Worm (Caenorhabditis elegans) whole organism, early embryonic: Measurements from ENCODE around the gene srz-62.

Experiments
- B0310.2 ChIP-seq: sonication (generic microtip); optimal IDR thresholded peaks from 2 replicates; lab custom pipeline; 2016; ENCODE audit warnings: mild to moderate bottlenecking, missing genetic modification characterization, missing compliant biosample characterization
- aly-1 ChIP-seq: sonication (generic microtip); optimal IDR thresholded peaks from 2 replicates; lab custom pipeline; 2016; ENCODE audit warnings: missing genetic modification characterization, missing compliant biosample characterization
- ama-1 ChIP-seq: fragments of 150-350 bp; optimal IDR thresholded peaks from 2 replicates; lab custom pipeline; 2014
- ets-7 ChIP-seq: sonication (generic microtip); optimal IDR thresholded peaks from 2 replicates; lab custom pipeline; 2016; ENCODE audit warnings: missing genotype, missing genetic modification characterization, missing compliant biosample characterization
- flt-1 ChIP-seq: fragments of 200-800 bp; sonication (Bioruptor generic); IDR thresholded peaks from 2 replicates; pipeline ENCODE4 v1.3.6; 2022; ENCODE audit warnings: missing genetic modification characterization, missing compliant biosample characterization
- hmbx-1 ChIP-seq: sonication (generic microtip); optimal IDR thresholded peaks from 2 replicates; lab custom pipeline; 2016; ENCODE audit warnings: mild to moderate bottlenecking, missing genetic modification characterization, missing compliant biosample characterization
- hnd-1 ChIP-seq: sonication (generic microtip); optimal IDR thresholded peaks from 2 replicates; lab custom pipeline; 2016; ENCODE audit warnings: missing genetic modification characterization, missing compliant biosample characterization
- pes-1 ChIP-seq: fragments of 200-800 bp; sonication (Bioruptor generic); IDR thresholded peaks from 2 replicates; pipeline ENCODE4 v1.3.6; 2022; ENCODE audit warnings: missing genetic modification reagents, missing genetic modification characterization, missing compliant biosample characterization
- tbx-37 ChIP-seq: fragments of 200-800 bp; sonication (Bioruptor generic); conservative IDR thresholded peaks from 2 replicates; pipeline ENCODE4 v1.3.6; 2022; ENCODE audit warnings: missing genetic modification reagents, missing genetic modification characterization, missing compliant biosample characterization
- tra-4 ChIP-seq: sonication (generic microtip); optimal IDR thresholded peaks from 2 replicates; lab custom pipeline; 2017; ENCODE audit warnings: missing genetic modification characterization, missing compliant biosample characterization

- TF ChIP-seq ets-7 (tag; lab: Kevin White, UChicago) (no peak), flt-1 (GFP tag; lab: Robert Waterston, UW) (no peak), tra-4 (tag; lab: Kevin White, UChicago) (no peak), hmbx-1 (no peak), aly-1 (tag; lab: Kevin White, UChicago) (no peak), ama-1 (lab: Kevin White, UChicago) (no peak), pes-1 (GFP tag; lab: Robert Waterston, UW) (no peak), tbx-37 (GFP tag; lab: Robert Waterston, UW) (no peak), B0310.2 (tag; lab: Kevin White, UChicago) (no peak), hnd-1 (no peak)
These were observed 12.3 kb downstream of the srz-62 start, which contains the start of gene F56D6.20 for ce11 chrIV:3912598-3912997.
